Worm (Caenorhabditis elegans) whole organism, L4 larva: Measurements from ENCODE around the gene srh-17.

ENCODE experiments used
- F49E8.2 ChIP-seq: sonication (generic microtip); optimal IDR thresholded peaks from 2 replicates; lab custom pipeline; 2016; ENCODE audit warnings: missing compliant biosample characterization, mild to moderate bottlenecking, missing genetic modification characterization, borderline replicate concordance
- ZK546.5 ChIP-seq, 2 experiments: sonication (generic microtip); optimal IDR thresholded peaks; 2 replicates each; lab custom pipeline; 2017; ENCODE audit warnings: missing biosample characterization in 2 of 2, missing genetic modification characterization in 2 of 2
- ctbp-1 ChIP-seq: fragments of 200-800 bp; sonication (Bioruptor generic); IDR thresholded peaks from 2 replicates; pipeline ENCODE4 v1.3.6; 2022; ENCODE audit warnings: missing genetic modification reagents, missing genetic modification characterization, missing compliant biosample characterization
- pqm-1 ChIP-seq: sonication (generic microtip); optimal IDR thresholded peaks from 2 replicates; lab custom pipeline; 2017; ENCODE audit warnings: missing biosample characterization, missing genetic modification characterization
- zag-1 ChIP-seq: fragments of 150-350 bp; optimal IDR thresholded peaks from 2 replicates; lab custom pipeline; 2014; ENCODE audit warnings: missing biosample characterization, missing genetic modification characterization

ce11 chrV:14660608-14661355 lies at the start of gene srh-17:
- TF ChIP-seq pqm-1 (tag; lab: Kevin White, UChicago): no peak
- TF ChIP-seq ctbp-1 (GFP tag; lab: Robert Waterston, UW): no peak
- TF ChIP-seq F49E8.2: no peak
- TF ChIP-seq ZK546.5 (tag; optimal IDR thresholded peaks at IDR 0.05; lab: Kevin White, UChicago): no peak
- TF ChIP-seq zag-1 (tag; lab: Kevin White, UChicago): no peak
